Fruit fly (Drosophila melanogaster): Measurements from ENCODE around the gene Ziz.

Ziz gene

dm6 chr2L:7515396-7515795, 19.3 kb upstream of the Ziz start (continued):
- no peak for TF ChIP-seq B-H2 (GFP tag; optimal IDR thresholded peaks at IDR 0.05)
- TF ChIP-seq phol (tag; optimal IDR thresholded peaks at IDR 0.05), result peak; percentile 27
- peak; percentile 28 for TF ChIP-seq CG14710 (tag; optimal IDR thresholded peaks at IDR 0.05)
- no peak for TF ChIP-seq gt (GFP tag; IDR thresholded peaks at IDR 0.05)
- no peak for TF ChIP-seq fd102C (GFP tag; optimal IDR thresholded peaks at IDR 0.05)
- TF ChIP-seq sima (GFP tag; optimal IDR thresholded peaks at IDR 0.05), result no peak
- no peak for TF ChIP-seq Opbp (GFP tag; IDR thresholded peaks at IDR 0.05; ENCODE audit: partially characterized antibody)
- TF ChIP-seq Tbp (GFP tag; optimal IDR thresholded peaks at IDR 0.05), result no peak
- TF ChIP-seq CG12236 (GFP tag; optimal IDR thresholded peaks at IDR 0.05), result no peak
- no peak for TF ChIP-seq h (optimal IDR thresholded peaks at IDR 0.05)
- no peak for TF ChIP-seq pb (GFP tag; optimal IDR thresholded peaks at IDR 0.05)
- TF ChIP-seq TFAM (GFP tag; optimal IDR thresholded peaks at IDR 0.05), result no peak
- TF ChIP-seq CG13624 (GFP tag; optimal IDR thresholded peaks at IDR 0.05), result no peak
- TF ChIP-seq schlank (tag; optimal IDR thresholded peaks at IDR 0.05), result no peak
- peak; percentile 39 for TF ChIP-seq dmrt11E (tag; optimal IDR thresholded peaks at IDR 0.05)
- TF ChIP-seq gce (GFP tag; IDR thresholded peaks at IDR 0.05), result no peak
- no peak for TF ChIP-seq mld (GFP tag; IDR thresholded peaks at IDR 0.05; ENCODE audit: partially characterized antibody)
- TF ChIP-seq run (tag; optimal IDR thresholded peaks at IDR 0.05), result no peak
- no peak for TF ChIP-seq CG6272 (GFP tag; IDR thresholded peaks at IDR 0.05)
- no peak for TF ChIP-seq ATbp (GFP tag; optimal IDR thresholded peaks at IDR 0.05)
- no peak for TF ChIP-seq ranshi (GFP tag; IDR thresholded peaks at IDR 0.05)
- no peak for TF ChIP-seq rib (GFP tag; IDR thresholded peaks at IDR 0.05)
- TF ChIP-seq z (GFP tag; IDR thresholded peaks at IDR 0.05), result no peak
- TF ChIP-seq Rfx (GFP tag; IDR thresholded peaks at IDR 0.05), result peak; percentile 23; the same call in 1 of the 2 replicates
- TF ChIP-seq CG10654 (GFP tag; optimal IDR thresholded peaks at IDR 0.05), result no peak
- TF ChIP-seq az2 (GFP tag; optimal IDR thresholded peaks at IDR 0.05), result peak; percentile 8
- TF ChIP-seq Atf-2 (GFP tag; optimal IDR thresholded peaks at IDR 0.05), result no peak
- TF ChIP-seq sens (GFP tag), result peak; percentile 89
- no peak for TF ChIP-seq Usf (GFP tag; optimal IDR thresholded peaks at IDR 0.05)
- no peak for TF ChIP-seq CG4282 (GFP tag; optimal IDR thresholded peaks at IDR 0.05)
- TF ChIP-seq Hr3 (GFP tag; optimal IDR thresholded peaks at IDR 0.05), result no peak
- TF ChIP-seq pzg (GFP tag; optimal IDR thresholded peaks at IDR 0.05), result no peak
- TF ChIP-seq wor (GFP tag; IDR thresholded peaks at IDR 0.05), result no peak
- TF ChIP-seq toy (GFP tag; IDR thresholded peaks at IDR 0.05), result no peak
- peak; percentile 35 for TF ChIP-seq CG15696 (tag; optimal IDR thresholded peaks at IDR 0.05)
- peak; percentile 38 for TF ChIP-seq Hsf (GFP tag; optimal IDR thresholded peaks at IDR 0.05)
- TF ChIP-seq Dll (GFP tag; IDR thresholded peaks at IDR 0.05; ENCODE audit: partially characterized antibody), result no peak
- no peak for TF ChIP-seq CG9609 (GFP tag; optimal IDR thresholded peaks at IDR 0.05)
- no peak for TF ChIP-seq CG10209 (GFP tag; optimal IDR thresholded peaks at IDR 0.05)
- TF ChIP-seq insv (GFP tag; optimal IDR thresholded peaks at IDR 0.05), result no peak
- TF ChIP-seq nerfin-1 (tag; optimal IDR thresholded peaks at IDR 0.05), result no peak
- no peak for TF ChIP-seq sqz (GFP tag; optimal IDR thresholded peaks at IDR 0.05)
- TF ChIP-seq nom (GFP tag; optimal IDR thresholded peaks at IDR 0.05), result no peak
- TF ChIP-seq nerfin-2 (GFP tag; IDR thresholded peaks at IDR 0.05; ENCODE audit: partially characterized antibody), result no peak
- no peak for TF ChIP-seq CG2889 (GFP tag; IDR thresholded peaks at IDR 0.05)
- no peak for TF ChIP-seq CHES-1-like (GFP tag; optimal IDR thresholded peaks at IDR 0.05)
- no peak for TF ChIP-seq CG13123 (GFP tag; optimal IDR thresholded peaks at IDR 0.05)
- no peak for TF ChIP-seq CG9876 (GFP tag; optimal IDR thresholded peaks at IDR 0.05)
- TF ChIP-seq Oaz (GFP tag; IDR thresholded peaks at IDR 0.05), result no peak
- TF ChIP-seq CG13424 (tag; optimal IDR thresholded peaks at IDR 0.05), result no peak
- TF ChIP-seq dm (GFP tag; optimal IDR thresholded peaks at IDR 0.05), result no peak
- TF ChIP-seq CG9215 (GFP tag; IDR thresholded peaks at IDR 0.05), result no peak
- no peak for TF ChIP-seq CG3838 (GFP tag; optimal IDR thresholded peaks at IDR 0.05)

Data from whole organism, embryonic.